Worm (Caenorhabditis elegans) whole organism, L4/young adult: ENCODE measurements around the gene M02B1.3.

Experiments
- W03F9.2 ChIP-seq: fragments of 150-350 bp; optimal IDR thresholded peaks from 2 replicates; lab custom pipeline; 2014; ENCODE audit warnings: missing biosample characterization, missing genetic modification characterization
- dao-5 ChIP-seq: sonication (generic microtip); optimal IDR thresholded peaks from 2 replicates; lab custom pipeline; 2016; ENCODE audit warnings: missing genotype, missing genetic modification characterization, moderate library complexity, missing compliant biosample characterization
- him-1 ChIP-seq: sonication (generic microtip); optimal IDR thresholded peaks from 2 replicates; lab custom pipeline; 2016; ENCODE audit warnings: missing genotype, missing genetic modification reagents, missing genetic modification characterization, missing compliant biosample characterization

DNA sequence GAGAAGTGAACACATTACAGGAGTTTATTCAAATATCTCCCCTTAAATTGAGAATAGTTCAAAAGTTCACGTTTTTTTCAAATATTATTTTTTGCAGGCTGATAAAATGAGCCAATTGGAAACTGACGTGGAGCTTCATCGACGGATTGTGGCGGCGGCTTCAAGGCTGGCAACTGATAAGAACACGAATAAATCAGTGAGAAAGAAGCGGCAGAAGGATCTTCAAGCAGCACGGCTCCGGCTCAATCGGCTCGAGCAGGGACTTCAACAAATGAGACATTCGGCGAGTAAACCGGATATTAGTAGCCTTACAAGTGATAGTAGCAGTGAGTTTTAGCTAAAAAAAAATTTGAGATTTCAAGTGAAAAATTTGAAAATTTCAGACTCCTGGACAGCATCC is 11.0 kb upstream of the M02B1.3 start, which contains the start of gene M02B1.4:
- TF ChIP-seq him-1 (tag; lab: Kevin White, UChicago) (no peak), W03F9.2 (no peak), dao-5 (tag; lab: Kevin White, UChicago) (no peak)
